Worm (Caenorhabditis elegans) whole organism, late embryonic: ENCODE measurements around the gene ztf-8.

Source experiments
- C08G9.2 ChIP-seq: sonication (generic microtip); optimal IDR thresholded peaks from 2 replicates; lab custom pipeline; 2016; ENCODE audit warnings: mild to moderate bottlenecking, missing genetic modification characterization, moderate library complexity, missing compliant biosample characterization
- C38D4.7 ChIP-seq: fragments of 200-800 bp; sonication (Bioruptor generic); optimal IDR thresholded peaks from 2 replicates; lab custom pipeline; 2018; ENCODE audit warnings: mild to moderate bottlenecking, missing genetic modification characterization, moderate library complexity, missing compliant biosample characterization
- F13H6.1 ChIP-seq: sonication (generic microtip); optimal IDR thresholded peaks from 2 replicates; lab custom pipeline; 2016; ENCODE audit warnings: missing genetic modification characterization, missing compliant biosample characterization
- K09A11.1 ChIP-seq: sonication (generic microtip); optimal IDR thresholded peaks from 2 replicates; lab custom pipeline; 2017; ENCODE audit warnings: antibody characterized with exemption, mild to moderate bottlenecking, missing genetic modification characterization, missing compliant biosample characterization; ENCODE audit not compliant: insufficient read depth
- T23F11.4 ChIP-seq: fragments of 200-800 bp; sonication (Bioruptor generic); optimal IDR thresholded peaks from 2 replicates; lab custom pipeline; 2018; ENCODE audit warnings: mild to moderate bottlenecking, missing genetic modification characterization, missing compliant biosample characterization
- Y22D7AL.16 ChIP-seq: sonication (generic microtip); optimal IDR thresholded peaks from 2 replicates; lab custom pipeline; 2016; ENCODE audit warnings: missing genetic modification characterization, missing compliant biosample characterization
- ceh-14 ChIP-seq: sonication (generic microtip); optimal IDR thresholded peaks from 2 replicates; lab custom pipeline; 2016; ENCODE audit warnings: missing genotype, missing genetic modification characterization, missing compliant biosample characterization
- ceh-30 ChIP-seq: fragments of 150-350 bp; optimal IDR thresholded peaks from 2 replicates; lab custom pipeline; 2014; ENCODE audit warnings: missing biosample characterization, missing genetic modification characterization
- ets-4 ChIP-seq: sonication (generic microtip); optimal IDR thresholded peaks from 2 replicates; lab custom pipeline; 2016; ENCODE audit warnings: missing genetic modification characterization, missing compliant biosample characterization
- eyg-1 ChIP-seq: sonication (generic microtip); optimal IDR thresholded peaks from 2 replicates; lab custom pipeline; 2016; ENCODE audit warnings: missing genotype, missing genetic modification characterization, missing compliant biosample characterization
- fax-1 ChIP-seq: sonication (generic microtip); optimal IDR thresholded peaks from 2 replicates; lab custom pipeline; 2016; ENCODE audit warnings: missing genotype, missing genetic modification characterization, missing compliant biosample characterization
- gmeb-2 ChIP-seq: sonication (generic microtip); optimal IDR thresholded peaks from 2 replicates; lab custom pipeline; 2016; ENCODE audit warnings: missing genetic modification characterization, inconsistent platforms, missing compliant biosample characterization
- hlh-15 ChIP-seq: sonication (generic microtip); optimal IDR thresholded peaks from 2 replicates; lab custom pipeline; 2016; ENCODE audit warnings: missing genetic modification characterization, missing compliant biosample characterization
- hlh-30 ChIP-seq: sonication (generic microtip); optimal IDR thresholded peaks from 2 replicates; lab custom pipeline; 2017; ENCODE audit warnings: antibody characterized with exemption, missing genetic modification characterization, missing compliant biosample characterization; ENCODE audit not compliant: insufficient read depth
- lim-6 ChIP-seq: sonication (generic microtip); optimal IDR thresholded peaks from 2 replicates; lab custom pipeline; 2016; ENCODE audit warnings: missing genetic modification characterization, missing compliant biosample characterization
- lin-11 ChIP-seq: fragments of 200-800 bp; sonication (Bioruptor generic); optimal IDR thresholded peaks from 2 replicates; lab custom pipeline; 2018; ENCODE audit warnings: mild to moderate bottlenecking, missing genetic modification characterization, missing compliant biosample characterization
- madf-2 ChIP-seq: sonication (generic microtip); optimal IDR thresholded peaks from 2 replicates; lab custom pipeline; 2017; ENCODE audit warnings: missing genetic modification characterization, missing compliant biosample characterization
- nfya-1 ChIP-seq: sonication (generic microtip); optimal IDR thresholded peaks from 2 replicates; lab custom pipeline; 2017; ENCODE audit warnings: missing genetic modification characterization, mild to moderate bottlenecking, missing compliant biosample characterization, antibody characterized with exemption, moderate library complexity
- nhr-232 ChIP-seq: sonication (generic microtip); optimal IDR thresholded peaks from 2 replicates; lab custom pipeline; 2016; ENCODE audit warnings: missing genetic modification characterization, missing compliant biosample characterization
- odd-2 ChIP-seq: sonication (generic microtip); optimal IDR thresholded peaks from 2 replicates; lab custom pipeline; 2017; ENCODE audit warnings: antibody characterized with exemption, mild to moderate bottlenecking, missing genetic modification characterization, missing compliant biosample characterization
- pag-3 ChIP-seq: sonication (generic microtip); optimal IDR thresholded peaks from 2 replicates; lab custom pipeline; 2016; ENCODE audit warnings: missing compliant biosample characterization, missing genetic modification characterization, borderline replicate concordance
- pqm-1 ChIP-seq: sonication (generic microtip); optimal IDR thresholded peaks from 2 replicates; lab custom pipeline; 2016; ENCODE audit warnings: missing genetic modification characterization, missing compliant biosample characterization
- pros-1 ChIP-seq: fragments of 150-350 bp; optimal IDR thresholded peaks from 2 replicates; lab custom pipeline; 2014; ENCODE audit warnings: missing biosample characterization, missing genetic modification reagents, missing genetic modification characterization
- rnt-1 ChIP-seq: sonication (generic microtip); optimal IDR thresholded peaks from 2 replicates; lab custom pipeline; 2016; ENCODE audit warnings: missing genetic modification characterization, missing compliant biosample characterization
- sdc-2 ChIP-seq: sonication (generic microtip); optimal IDR thresholded peaks from 2 replicates; lab custom pipeline; 2016; ENCODE audit warnings: missing genotype, missing genetic modification characterization, missing compliant biosample characterization
- sox-2 ChIP-seq: fragments of 200-800 bp; sonication (Bioruptor generic); IDR thresholded peaks from 2 replicates; pipeline ENCODE4 v1.3.6; 2022; ENCODE audit warnings: missing genetic modification reagents, missing genetic modification characterization, missing compliant biosample characterization
- sox-4 ChIP-seq: sonication (generic microtip); optimal IDR thresholded peaks from 2 replicates; lab custom pipeline; 2017; ENCODE audit warnings: mild to moderate bottlenecking, missing genetic modification characterization, inconsistent platforms, missing compliant biosample characterization
- syd-9 ChIP-seq: sonication (generic microtip); optimal IDR thresholded peaks from 2 replicates; lab custom pipeline; 2016; ENCODE audit warnings: mild to moderate bottlenecking, missing genetic modification characterization, moderate library complexity, missing compliant biosample characterization
- tbx-2 ChIP-seq: sonication (generic microtip); optimal IDR thresholded peaks from 2 replicates; lab custom pipeline; 2016; ENCODE audit warnings: missing genetic modification characterization, missing compliant biosample characterization
- tbx-7 ChIP-seq: sonication (generic microtip); optimal IDR thresholded peaks from 2 replicates; lab custom pipeline; 2016; ENCODE audit warnings: missing genotype, missing genetic modification characterization, missing compliant biosample characterization
- ttx-3 ChIP-seq: sonication (generic microtip); optimal IDR thresholded peaks from 2 replicates; lab custom pipeline; 2016; ENCODE audit warnings: missing genetic modification reagents, missing genetic modification characterization, missing compliant biosample characterization
- unc-3 ChIP-seq, 2 experiments: fragments of 200-800 bp in 1 of 2; sonication (Bioruptor generic) in 1 of 2; sonication (generic microtip) in 1 of 2; conservative IDR thresholded peaks in 1 of 2; optimal IDR thresholded peaks in 1 of 2; 2 replicates each; pipeline versions ENCODE4 v1.3.6 to Lab custom; 2016 to 2022; ENCODE audit warnings: missing compliant biosample characterization in 2 of 2, missing genetic modification characterization in 2 of 2, missing genetic modification reagents in 1 of 2
- unc-86 ChIP-seq: sonication (generic microtip); optimal IDR thresholded peaks from 2 replicates; lab custom pipeline; 2016; ENCODE audit warnings: missing genetic modification characterization, missing compliant biosample characterization

The ztf-8 gene

DNA sequence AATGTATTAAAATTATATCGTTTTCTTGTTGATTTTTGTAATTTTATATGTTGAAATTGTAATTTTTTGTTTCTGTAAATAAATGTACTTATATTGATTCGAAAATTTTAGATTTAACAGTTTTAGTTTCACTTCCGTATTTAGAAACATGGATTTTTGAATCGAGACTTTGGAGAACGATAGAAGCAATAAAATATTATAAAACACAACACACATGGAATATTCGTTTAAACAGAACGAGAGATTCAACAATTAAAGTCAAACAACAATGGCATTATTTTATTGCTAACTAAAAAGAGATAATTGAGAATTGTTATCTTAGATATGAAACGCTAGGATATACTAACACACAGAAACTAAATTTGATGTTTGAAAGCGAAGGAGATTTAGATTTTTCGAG is 4.8 kb downstream of the ztf-8 start:
- TF ChIP-seq nhr-232 (tag; lab: Kevin White, UChicago) = no peak
- TF ChIP-seq nfya-1 = no peak
- no peak for TF ChIP-seq pros-1 (tag; lab: Kevin White, UChicago)
- TF ChIP-seq ttx-3 (tag; lab: Kevin White, UChicago) = no peak
- TF ChIP-seq hlh-30 (tag; lab: Kevin White, UChicago) = no peak
- no peak for TF ChIP-seq madf-2 (tag; lab: Kevin White, UChicago)
- no peak for TF ChIP-seq K09A11.1 (tag; lab: Kevin White, UChicago)
- TF ChIP-seq F13H6.1 (tag; lab: Kevin White, UChicago) = no peak
- no peak for TF ChIP-seq ceh-14 (tag; lab: Kevin White, UChicago)
- no peak for TF ChIP-seq unc-3 (GFP tag; conservative IDR thresholded peaks at IDR 0.05; lab: Robert Waterston, UW)
- TF ChIP-seq unc-3 (tag; optimal IDR thresholded peaks at IDR 0.05; lab: Kevin White, UChicago) = no peak

DNA sequence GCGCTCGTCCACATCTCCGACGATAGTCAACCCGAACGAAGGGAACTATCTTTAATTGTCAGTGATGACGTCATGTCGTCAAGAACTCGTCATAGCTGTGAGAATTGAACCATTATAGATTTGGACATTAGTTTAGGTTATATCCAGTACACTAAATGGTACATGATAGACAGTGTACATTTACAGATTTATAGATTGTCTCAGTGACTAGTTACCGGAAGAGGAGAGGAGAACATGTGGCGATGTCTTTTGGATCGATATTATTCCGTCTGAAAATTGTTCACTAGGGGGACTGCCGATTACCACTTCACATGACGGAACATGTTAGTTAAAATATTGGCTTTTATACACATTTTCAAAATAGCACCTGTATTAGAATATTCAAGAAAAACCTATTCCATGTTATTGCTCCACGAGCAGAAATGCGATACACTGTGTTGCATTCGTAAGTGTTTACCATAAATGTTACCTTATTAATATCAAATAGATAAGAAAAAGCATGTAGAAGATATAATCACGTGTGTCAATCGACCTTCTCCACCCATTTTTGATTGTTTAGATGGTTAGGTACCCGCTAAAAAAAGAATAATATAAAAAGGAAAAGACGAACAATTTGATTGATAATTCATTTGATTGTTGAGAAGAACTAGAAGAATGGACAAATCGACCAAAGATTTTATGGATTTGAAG is 5.9 kb downstream of the ztf-8 start, which contains the start of gene ZC395.5:
Gene ZC395.5, plus strand, starts transcription at position 632 of the 690 bp plus-strand sequence.
- TF ChIP-seq sox-4 (tag; lab: Kevin White, UChicago) (no peak), C38D4.7 (GFP tag; lab: Kevin White, UChicago) (no peak), tbx-7 (tag; lab: Kevin White, UChicago) (no peak), rnt-1 (tag; lab: Kevin White, UChicago) (no peak), Y22D7AL.16 (tag; lab: Kevin White, UChicago) (no peak), ets-4 (tag; lab: Kevin White, UChicago) (no peak), nhr-232 (tag; lab: Kevin White, UChicago) (no peak), pag-3 (no peak), odd-2 (tag; lab: Kevin White, UChicago) (no peak), fax-1 (tag; lab: Kevin White, UChicago) (no peak), sdc-2 (no peak), tbx-2 (tag; lab: Kevin White, UChicago) (no peak), F13H6.1 (tag; lab: Kevin White, UChicago) (no peak), syd-9 (tag; lab: Kevin White, UChicago) (no peak), unc-3 (GFP tag; conservative IDR thresholded peaks at IDR 0.05; lab: Robert Waterston, UW) (no peak), unc-3 (tag; optimal IDR thresholded peaks at IDR 0.05; lab: Kevin White, UChicago) (no peak)

DNA sequence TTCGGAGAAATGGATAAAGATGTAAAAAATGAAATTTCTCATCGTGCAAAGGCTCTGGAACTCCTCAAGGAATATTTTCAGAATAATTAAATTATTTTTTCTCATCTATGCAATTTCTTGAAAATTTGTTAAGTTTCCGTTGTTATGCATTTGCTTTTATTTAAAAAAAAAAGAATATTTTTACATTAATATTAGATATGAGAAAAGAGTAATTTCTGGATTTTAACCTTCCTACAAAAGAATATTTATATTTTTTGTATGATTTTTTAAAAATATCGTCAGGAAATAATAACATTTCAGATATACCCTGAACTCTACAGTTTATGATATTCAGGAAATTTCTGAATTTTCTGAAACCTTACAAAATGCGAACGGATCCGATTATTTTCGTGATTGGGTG is 8.5 kb downstream of the ztf-8 start, which contains the start of gene gro-1:
Gene gro-1, plus strand, starts transcription at position 301 of the 400 bp plus-strand sequence.
- TF ChIP-seq F13H6.1 (tag; lab: Kevin White, UChicago) (no peak), pqm-1 (tag; lab: Kevin White, UChicago) (no peak), rnt-1 (tag; lab: Kevin White, UChicago) (no peak), T23F11.4 (no peak), pros-1 (tag; lab: Kevin White, UChicago) (no peak), hlh-30 (tag; lab: Kevin White, UChicago) (no peak), lin-11 (no peak), nfya-1 (no peak), lim-6 (tag; lab: Kevin White, UChicago) (no peak), C08G9.2 (tag; lab: Kevin White, UChicago) (no peak), eyg-1 (tag; lab: Kevin White, UChicago) (no peak), hlh-15 (no peak), gmeb-2 (tag; lab: Kevin White, UChicago) (no peak), sox-2 (GFP tag; lab: Robert Waterston, UW) (no peak), unc-86 (tag; lab: Kevin White, UChicago) (no peak), unc-3 (GFP tag; conservative IDR thresholded peaks at IDR 0.05; lab: Robert Waterston, UW) (no peak), unc-3 (tag; optimal IDR thresholded peaks at IDR 0.05; lab: Kevin White, UChicago) (no peak), ceh-30 (tag; lab: Kevin White, UChicago) (no peak), odd-2 (tag; lab: Kevin White, UChicago) (no peak), sdc-2 (no peak)
